Fruit fly (Drosophila melanogaster): Measurements from ENCODE around the gene mRpS7.

The mRpS7 gene

dm6 chr2L:10387869-10388726 lies 1.6 kb downstream of the mRpS7 start, which contains the start of gene da (continued):
- TF ChIP-seq CG10631 (GFP tag; optimal IDR thresholded peaks at IDR 0.05) (no peak), Sox15 (GFP tag; optimal IDR thresholded peaks at IDR 0.05) (peak; percentile 5), CG3919 (GFP tag; optimal IDR thresholded peaks at IDR 0.05) (no peak), CG3032 (tag; optimal IDR thresholded peaks at IDR 0.05) (peak; percentile 61), CG11294 (GFP tag; IDR thresholded peaks at IDR 0.05) (no peak), esn (GFP tag; optimal IDR thresholded peaks at IDR 0.05) (peak; percentile 66), Gug (GFP tag; IDR thresholded peaks at IDR 0.05) (no peak), CG6808 (GFP tag; optimal IDR thresholded peaks at IDR 0.05) (no peak), achi (GFP tag; optimal IDR thresholded peaks at IDR 0.05) (peak; percentile 45), dac (GFP tag; optimal IDR thresholded peaks at IDR 0.05) (peak; percentile 8), CG15336 (GFP tag; IDR thresholded peaks at IDR 0.05) (0 out of 2 replicates have a peak, but pooled peaks have one; percentile 31), CG11902 (GFP tag; optimal IDR thresholded peaks at IDR 0.05) (peak; percentile 11), Ets96B (tag; optimal IDR thresholded peaks at IDR 0.05) (peak; percentile 24), CG7368 (GFP tag; optimal IDR thresholded peaks at IDR 0.05) (peak; percentile 24), CG9139 (GFP tag; optimal IDR thresholded peaks at IDR 0.05) (no peak), Hr39 (GFP tag; optimal IDR thresholded peaks at IDR 0.05) (peak; percentile 63), Ets21C (GFP tag; optimal IDR thresholded peaks at IDR 0.05) (peak; percentile 12), Sox14 (GFP tag; optimal IDR thresholded peaks at IDR 0.05) (peak; percentile 80), CG6854 (GFP tag; optimal IDR thresholded peaks at IDR 0.05) (no peak), eg (GFP tag; IDR thresholded peaks at IDR 0.05) (no peak; the same call in 1 of the 3 replicates), Sox102F (GFP tag; optimal IDR thresholded peaks at IDR 0.05) (peak; percentile 4), CG16779 (tag; optimal IDR thresholded peaks at IDR 0.05) (no peak), Met (GFP tag; optimal IDR thresholded peaks at IDR 0.05) (peak; percentile 62), CG4318 (GFP tag; optimal IDR thresholded peaks at IDR 0.05) (no peak), net (GFP tag; optimal IDR thresholded peaks at IDR 0.05) (peak; percentile 23), fd85E (GFP tag; optimal IDR thresholded peaks at IDR 0.05) (no peak), Eip78C (GFP tag) (peak; percentile 73), CG10669 (GFP tag; optimal IDR thresholded peaks at IDR 0.05) (peak; percentile 22), fd59A (GFP tag; optimal IDR thresholded peaks at IDR 0.05) (no peak), Smox (GFP tag; optimal IDR thresholded peaks at IDR 0.05) (peak; percentile 56), dsx (GFP tag; optimal IDR thresholded peaks at IDR 0.05; ENCODE audit: poor library complexity, severe bottlenecking) (peak; percentile 29), Hr38 (GFP tag; optimal IDR thresholded peaks at IDR 0.05) (no peak)

- TF ChIP-seq CG9139 (GFP tag; optimal IDR thresholded peaks at IDR 0.05): no peak
- peak; percentile 18 for TF ChIP-seq vri (GFP tag; optimal IDR thresholded peaks at IDR 0.05)
Observed at dm6 chr2L:10393467-10393866, 7.0 kb downstream of the mRpS7 start.

dm6 chr2L:10395035-10395434 lies 8.6 kb downstream of the mRpS7 start:
- TF ChIP-seq Sox102F (GFP tag; optimal IDR thresholded peaks at IDR 0.05) (no peak), CG8632 (GFP tag; optimal IDR thresholded peaks at IDR 0.05) (no peak), CG34406 (GFP tag; optimal IDR thresholded peaks at IDR 0.05) (no peak), CG15336 (GFP tag; IDR thresholded peaks at IDR 0.05) (no peak), CG31627 (GFP tag; optimal IDR thresholded peaks at IDR 0.05) (no peak), CG11762 (GFP tag; optimal IDR thresholded peaks at IDR 0.05; ENCODE audit: insufficient read depth) (no peak), CG3919 (GFP tag; optimal IDR thresholded peaks at IDR 0.05) (no peak), topi (GFP tag; optimal IDR thresholded peaks at IDR 0.05) (no peak), fkh (GFP tag; optimal IDR thresholded peaks at IDR 0.05) (no peak), CG10669 (GFP tag; optimal IDR thresholded peaks at IDR 0.05) (no peak), Gug (GFP tag; IDR thresholded peaks at IDR 0.05) (no peak), acj6 (GFP tag; optimal IDR thresholded peaks at IDR 0.05) (no peak), Ets96B (tag; optimal IDR thresholded peaks at IDR 0.05) (no peak), CG3032 (tag; optimal IDR thresholded peaks at IDR 0.05) (no peak), esn (GFP tag; optimal IDR thresholded peaks at IDR 0.05) (no peak), Hr39 (GFP tag; optimal IDR thresholded peaks at IDR 0.05) (no peak), Smox (GFP tag; optimal IDR thresholded peaks at IDR 0.05) (no peak), Hr4 (GFP tag; optimal IDR thresholded peaks at IDR 0.05) (no peak), Ets21C (GFP tag; optimal IDR thresholded peaks at IDR 0.05) (no peak), CG9139 (GFP tag; optimal IDR thresholded peaks at IDR 0.05) (no peak)

Measured in whole organism, prepupa.